Fruit fly (Drosophila melanogaster): ENCODE results near the gene CG11317.
A peak's percentile ranks its signal among the peaks of the same experiment; 100 is the strongest.

The CG11317 gene

DNA sequence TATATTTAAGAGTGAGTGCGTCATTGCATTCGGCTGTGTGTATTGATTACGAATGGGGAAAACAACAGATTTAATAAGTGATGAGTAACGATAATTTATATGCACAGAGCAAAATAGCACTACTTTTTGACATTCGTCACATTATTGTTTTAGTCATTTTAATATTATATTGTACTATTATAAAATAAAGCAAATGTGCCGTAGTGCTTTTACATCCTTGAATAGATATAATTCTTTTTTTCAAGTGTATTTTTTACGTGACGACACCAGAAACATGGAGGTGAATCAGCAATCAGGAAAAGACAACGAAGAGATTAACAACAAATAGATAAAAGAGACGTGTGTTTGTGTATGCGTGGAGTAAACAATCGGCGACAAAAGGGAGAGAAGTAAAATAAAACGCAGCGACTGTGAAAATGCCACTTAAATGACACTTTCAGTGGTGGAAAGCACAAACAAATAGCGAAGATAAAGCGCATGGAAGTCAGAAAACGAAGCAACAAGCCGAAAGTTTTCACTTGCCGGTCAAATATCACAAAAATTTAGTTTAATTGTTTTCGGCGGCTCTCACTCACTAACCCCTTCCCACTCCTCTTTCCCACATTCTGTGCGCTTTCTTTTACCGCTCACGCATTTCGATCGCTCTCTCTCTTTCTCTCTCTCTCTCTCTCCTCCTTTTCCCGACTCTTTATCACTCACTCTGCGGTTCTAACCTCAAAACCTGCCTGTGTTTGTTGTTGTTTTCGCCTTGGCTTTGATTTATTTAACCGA is 37.9 kb downstream of the CG11317 start (continued):
- TF ChIP-seq CG13775 (GFP tag; optimal IDR thresholded peaks at IDR 0.05) (peak; percentile 70), CG17912 (GFP tag; optimal IDR thresholded peaks at IDR 0.05) (peak; percentile 68), Blimp-1 (GFP tag; optimal IDR thresholded peaks at IDR 0.05) (peak; percentile 87), cato (GFP tag; optimal IDR thresholded peaks at IDR 0.05; ENCODE audit: borderline replicate concordance) (peak; percentile 52), nerfin-2 (GFP tag; IDR thresholded peaks at IDR 0.05; ENCODE audit: partially characterized antibody) (no peak), jing (GFP tag; optimal IDR thresholded peaks at IDR 0.05) (peak; percentile 72), CG10274 (GFP tag; optimal IDR thresholded peaks at IDR 0.05) (peak; percentile 30), crp (GFP tag; optimal IDR thresholded peaks at IDR 0.05) (no peak), CG15269 (tag; optimal IDR thresholded peaks at IDR 0.05) (peak; percentile 74), CG31441 (GFP tag; IDR thresholded peaks at IDR 0.05) (peak; percentile 93), gem (tag; optimal IDR thresholded peaks at IDR 0.05) (peak; percentile 92), hbn (GFP tag; IDR thresholded peaks at IDR 0.05; ENCODE audit: partially characterized antibody) (no peak), Rx (GFP tag; IDR thresholded peaks at IDR 0.05) (peak; percentile 51; the same call in 1 of the 2 replicates), CG6254 (GFP tag; optimal IDR thresholded peaks at IDR 0.05) (peak; percentile 86), CG17568 (GFP tag; optimal IDR thresholded peaks at IDR 0.05) (peak; percentile 69), Sry-β (GFP tag; optimal IDR thresholded peaks at IDR 0.05) (peak; percentile 25), repo (GFP tag; optimal IDR thresholded peaks at IDR 0.05) (no peak), CG8359 (GFP tag; optimal IDR thresholded peaks at IDR 0.05; ENCODE audit: borderline replicate concordance) (peak; percentile 69), CG3065 (GFP tag; optimal IDR thresholded peaks at IDR 0.05) (peak; percentile 6)

DNA sequence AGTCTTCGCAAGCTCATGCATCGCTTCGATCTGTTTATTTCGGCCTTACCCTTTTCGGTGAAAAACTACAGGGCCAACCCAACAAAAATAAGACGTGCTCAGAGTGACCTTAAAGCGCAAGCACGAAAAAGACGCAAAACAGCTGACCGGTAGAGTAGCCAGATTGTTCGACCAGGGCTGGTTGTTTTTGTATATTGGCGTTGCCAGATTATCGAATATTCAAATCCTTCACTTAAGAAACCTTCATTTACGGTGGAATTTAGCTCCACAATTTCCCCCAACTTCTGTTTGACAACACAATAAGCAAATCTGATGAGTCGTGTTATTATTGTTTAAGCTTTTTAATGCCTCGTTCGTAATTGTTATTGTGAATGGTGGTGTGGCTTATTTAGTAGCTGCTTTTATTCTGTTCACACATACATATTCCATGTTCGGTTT is 43.3 kb downstream of the CG11317 start, which contains the start of gene Chchd3:
Gene Chchd3, minus strand, starts transcription at position 132 of the 438 bp plus-strand sequence.
- TF ChIP-seq phol (tag; optimal IDR thresholded peaks at IDR 0.05) (peak; percentile 58), zfh2 (GFP tag; optimal IDR thresholded peaks at IDR 0.05) (peak; percentile 35), emc (GFP tag; optimal IDR thresholded peaks at IDR 0.05) (no peak), sob (GFP tag; IDR thresholded peaks at IDR 0.05) (0 out of 2 replicates have a peak, but pooled peaks have one; percentile 26), CG16815 (GFP tag; optimal IDR thresholded peaks at IDR 0.05) (no peak), zfh1 (GFP tag; IDR thresholded peaks at IDR 0.05) (0 out of 3 replicates have a peak, but pooled peaks have one; percentile 21), crp (GFP tag; optimal IDR thresholded peaks at IDR 0.05) (peak; percentile 78 to 96), HmgZ (tag; optimal IDR thresholded peaks at IDR 0.05) (peak; percentile 38), bbx (GFP tag; IDR thresholded peaks at IDR 0.05; ENCODE audit: partially characterized antibody) (peak; percentile 36), D (optimal IDR thresholded peaks at IDR 0.05) (peak; percentile 62), D (GFP tag; optimal IDR thresholded peaks at IDR 0.05) (no peak), CG1603 (tag; optimal IDR thresholded peaks at IDR 0.05) (peak; percentile 67), maf-S (GFP tag; optimal IDR thresholded peaks at IDR 0.05) (peak; percentile 29), CG3163 (GFP tag; optimal IDR thresholded peaks at IDR 0.05) (peak; percentile 8), CG8290 (GFP tag; optimal IDR thresholded peaks at IDR 0.05) (no peak), CG8290 (tag; optimal IDR thresholded peaks at IDR 0.05) (peak in 1 of 2 experiments; percentile 43), pzg (GFP tag; optimal IDR thresholded peaks at IDR 0.05) (peak; percentile 94), CG17829 (tag; optimal IDR thresholded peaks at IDR 0.05) (peak; percentile 5), CG13424 (tag; optimal IDR thresholded peaks at IDR 0.05) (peak; percentile 25), hbn (GFP tag; IDR thresholded peaks at IDR 0.05; ENCODE audit: partially characterized antibody) (no peak), CoRest (tag; optimal IDR thresholded peaks at IDR 0.05) (peak; percentile 41), CG18476 (GFP tag; optimal IDR thresholded peaks at IDR 0.05) (no peak), CG7928 (GFP tag; optimal IDR thresholded peaks at IDR 0.05) (peak; percentile 93), CG4360 (GFP tag; IDR thresholded peaks at IDR 0.05) (peak; percentile 69), CG33213 (GFP tag; optimal IDR thresholded peaks at IDR 0.05) (peak; percentile 55), sens (GFP tag) (peak; percentile 86), HLH54F (GFP tag; optimal IDR thresholded peaks at IDR 0.05) (peak; percentile 35), CG13775 (GFP tag; optimal IDR thresholded peaks at IDR 0.05) (peak; percentile 25), Ets97D (GFP tag; optimal IDR thresholded peaks at IDR 0.05) (peak; percentile 52), gfzf (GFP tag; optimal IDR thresholded peaks at IDR 0.05) (peak; percentile 92), CG2889 (GFP tag; IDR thresholded peaks at IDR 0.05) (no peak)
